Fruit fly (Drosophila melanogaster): Measurements from ENCODE around the gene CG45486.
A peak's percentile ranks its signal among the peaks of the same experiment; 100 is the strongest.

CG45486 gene

dm6 chrX:19886936-19887934, 22.7 kb downstream of the CG45486 start:
- TF ChIP-seq Pif1B (GFP tag; optimal IDR thresholded peaks at IDR 0.05) (peak; percentile 56), CG13204 (GFP tag; optimal IDR thresholded peaks at IDR 0.05) (peak; percentile 70), CG17806 (tag; optimal IDR thresholded peaks at IDR 0.05) (peak; percentile 24), CG12605 (GFP tag; IDR thresholded peaks at IDR 0.05) (peak; percentile 46), CG10348 (GFP tag; IDR thresholded peaks at IDR 0.05) (no peak), Pif1A (GFP tag; optimal IDR thresholded peaks at IDR 0.05) (peak; percentile 61), gl (tag; optimal IDR thresholded peaks at IDR 0.05) (peak; percentile 76), D1 (tag; optimal IDR thresholded peaks at IDR 0.05) (no peak), EcR (GFP tag; optimal IDR thresholded peaks at IDR 0.05) (peak; percentile 62), Snoo (tag; optimal IDR thresholded peaks at IDR 0.05) (peak; percentile 66), CG32121 (GFP tag; IDR thresholded peaks at IDR 0.05) (peak; percentile 67), CG8159 (tag; optimal IDR thresholded peaks at IDR 0.05) (peak; percentile 55), CG9948 (tag; optimal IDR thresholded peaks at IDR 0.05) (no peak), CG34367 (tag; optimal IDR thresholded peaks at IDR 0.05) (peak; percentile 65), CG15710 (tag; optimal IDR thresholded peaks at IDR 0.05) (peak; percentile 50), CG8301 (tag; optimal IDR thresholded peaks at IDR 0.05) (peak; percentile 41), CG14655 (GFP tag; optimal IDR thresholded peaks at IDR 0.05) (peak; percentile 67), CG4496 (GFP tag; IDR thresholded peaks at IDR 0.05) (peak; percentile 81), Ets98B (GFP tag; IDR thresholded peaks at IDR 0.05) (peak; percentile 62), fd96Ca (GFP tag; IDR thresholded peaks at IDR 0.05) (peak; percentile 73; the same call in 2 of the 3 replicates), rn (GFP tag; IDR thresholded peaks at IDR 0.05) (peak; percentile 52; the same call in 1 of the 2 replicates)

DNA sequence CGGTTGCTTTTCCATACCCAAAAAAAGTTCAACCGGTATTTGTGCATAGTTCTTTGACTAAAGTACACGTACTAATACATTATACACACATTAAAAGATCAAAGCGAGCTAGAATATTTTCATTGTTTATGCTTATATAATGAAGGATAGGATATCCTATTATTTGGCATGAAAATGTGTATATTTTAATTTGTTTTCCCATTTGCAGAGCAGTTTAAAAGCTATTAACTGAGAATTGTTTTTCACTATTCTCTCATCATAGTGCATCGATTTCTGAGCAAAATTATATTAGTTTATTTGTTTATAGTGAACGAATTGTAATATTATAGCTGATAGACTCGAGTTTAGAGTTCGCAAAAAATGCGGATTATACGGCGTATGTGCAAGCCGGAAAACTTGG, 23.4 kb downstream of the CG45486 start:
- TF ChIP-seq CG32121 (GFP tag; IDR thresholded peaks at IDR 0.05), result no peak
- TF ChIP-seq CG14655 (GFP tag; optimal IDR thresholded peaks at IDR 0.05), result peak; percentile 54
- peak; percentile 56 for TF ChIP-seq CG8301 (tag; optimal IDR thresholded peaks at IDR 0.05)

DNA sequence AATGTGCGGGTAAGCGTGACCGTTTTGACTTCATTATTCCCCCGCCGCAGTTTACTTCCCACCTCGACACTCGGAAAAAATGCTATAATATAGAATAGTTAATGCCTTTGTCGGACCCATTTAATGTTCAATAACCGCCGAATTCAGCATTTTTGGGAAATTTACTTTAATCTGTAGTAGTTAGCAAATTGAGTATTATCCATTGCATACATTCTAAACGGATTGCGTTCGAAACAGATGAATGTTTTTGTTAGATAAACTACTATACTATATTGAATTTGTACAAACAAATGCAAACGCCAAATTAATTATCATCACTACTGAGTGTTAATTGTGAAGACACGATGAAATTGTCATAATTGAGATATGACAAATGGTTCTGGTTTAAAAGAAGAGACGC, 25.7 kb downstream of the CG45486 start:
- TF ChIP-seq Pif1A (GFP tag; optimal IDR thresholded peaks at IDR 0.05), result no peak
- TF ChIP-seq CG4496 (GFP tag; IDR thresholded peaks at IDR 0.05), result 0 out of 3 replicates have a peak, but pooled peaks have one; percentile 26
- TF ChIP-seq CG8159 (tag; optimal IDR thresholded peaks at IDR 0.05), result peak; percentile 42
- TF ChIP-seq CG14655 (GFP tag; optimal IDR thresholded peaks at IDR 0.05), result peak; percentile 52
- peak; percentile 33 for TF ChIP-seq CG8301 (tag; optimal IDR thresholded peaks at IDR 0.05)
- peak; percentile 15 for TF ChIP-seq CG9948 (tag; optimal IDR thresholded peaks at IDR 0.05)
- TF ChIP-seq D1 (tag; optimal IDR thresholded peaks at IDR 0.05), result no peak

dm6 chrX:19878342-19879204, 31.3 kb downstream of the CG45486 start:
- peak; percentile 59; the same call in 1 of the 2 replicates for TF ChIP-seq Ets98B (GFP tag; IDR thresholded peaks at IDR 0.05)
- peak; percentile 9 for TF ChIP-seq CG34367 (tag; optimal IDR thresholded peaks at IDR 0.05)
- peak; percentile 51 for TF ChIP-seq CG9948 (tag; optimal IDR thresholded peaks at IDR 0.05)
- peak; percentile 77 for TF ChIP-seq CG8159 (tag; optimal IDR thresholded peaks at IDR 0.05)
- peak; percentile 43; the same call in 1 of the 2 replicates for TF ChIP-seq CG12605 (GFP tag; IDR thresholded peaks at IDR 0.05)
- TF ChIP-seq CG15710 (tag; optimal IDR thresholded peaks at IDR 0.05), result peak; percentile 51
- peak; percentile 34; the same call in 1 of the 3 replicates for TF ChIP-seq CG4496 (GFP tag; IDR thresholded peaks at IDR 0.05)
- no peak for TF ChIP-seq EcR (GFP tag; optimal IDR thresholded peaks at IDR 0.05)
- peak; percentile 43 for TF ChIP-seq D1 (tag; optimal IDR thresholded peaks at IDR 0.05)
- no peak for TF ChIP-seq gl (tag; optimal IDR thresholded peaks at IDR 0.05)
- peak; percentile 64 for TF ChIP-seq CG8301 (tag; optimal IDR thresholded peaks at IDR 0.05)
- peak; percentile 55 for TF ChIP-seq Pif1B (GFP tag; optimal IDR thresholded peaks at IDR 0.05)
- no peak for TF ChIP-seq CG13204 (GFP tag; optimal IDR thresholded peaks at IDR 0.05)
- TF ChIP-seq fd96Ca (GFP tag; IDR thresholded peaks at IDR 0.05), result peak; percentile 61; the same call in 2 of the 3 replicates
- TF ChIP-seq CG14655 (GFP tag; optimal IDR thresholded peaks at IDR 0.05), result peak; percentile 66
- TF ChIP-seq CG10348 (GFP tag; IDR thresholded peaks at IDR 0.05), result no peak
- no peak for TF ChIP-seq rn (GFP tag; IDR thresholded peaks at IDR 0.05)
- TF ChIP-seq CG17806 (tag; optimal IDR thresholded peaks at IDR 0.05), result peak; percentile 55
- peak; percentile 59 for TF ChIP-seq Snoo (tag; optimal IDR thresholded peaks at IDR 0.05)
- peak; percentile 54 for TF ChIP-seq CG32121 (GFP tag; IDR thresholded peaks at IDR 0.05)
- peak; percentile 33 for TF ChIP-seq Pif1A (GFP tag; optimal IDR thresholded peaks at IDR 0.05)

- TF ChIP-seq CG34367 (tag; optimal IDR thresholded peaks at IDR 0.05), result peak; percentile 74
- TF ChIP-seq CG8301 (tag; optimal IDR thresholded peaks at IDR 0.05), result peak; percentile 85
- peak; percentile 83 for TF ChIP-seq CG15710 (tag; optimal IDR thresholded peaks at IDR 0.05)
- TF ChIP-seq EcR (GFP tag; optimal IDR thresholded peaks at IDR 0.05), result no peak
- no peak for TF ChIP-seq rn (GFP tag; IDR thresholded peaks at IDR 0.05)
- TF ChIP-seq CG13204 (GFP tag; optimal IDR thresholded peaks at IDR 0.05), result peak; percentile 49
- 0 out of 2 replicates have a peak, but pooled peaks have one; percentile 26 for TF ChIP-seq CG12605 (GFP tag; IDR thresholded peaks at IDR 0.05)
- TF ChIP-seq CG4496 (GFP tag; IDR thresholded peaks at IDR 0.05), result peak; percentile 79
- TF ChIP-seq fd96Ca (GFP tag; IDR thresholded peaks at IDR 0.05), result peak; percentile 58; the same call in 1 of the 3 replicates
- TF ChIP-seq gl (tag; optimal IDR thresholded peaks at IDR 0.05), result peak; percentile 41
- peak; percentile 80 for TF ChIP-seq Pif1B (GFP tag; optimal IDR thresholded peaks at IDR 0.05)
- TF ChIP-seq CG9948 (tag; optimal IDR thresholded peaks at IDR 0.05), result peak; percentile 82
- peak; percentile 68 for TF ChIP-seq Ets98B (GFP tag; IDR thresholded peaks at IDR 0.05)
- peak; percentile 78 for TF ChIP-seq Pif1A (GFP tag; optimal IDR thresholded peaks at IDR 0.05)
- peak; percentile 67 for TF ChIP-seq CG17806 (tag; optimal IDR thresholded peaks at IDR 0.05)
- TF ChIP-seq D1 (tag; optimal IDR thresholded peaks at IDR 0.05), result peak; percentile 78
- TF ChIP-seq CG32121 (GFP tag; IDR thresholded peaks at IDR 0.05), result 0 out of 2 replicates have a peak, but pooled peaks have one; percentile 21
- TF ChIP-seq Snoo (tag; optimal IDR thresholded peaks at IDR 0.05), result peak; percentile 70
- no peak for TF ChIP-seq CG10348 (GFP tag; IDR thresholded peaks at IDR 0.05)
- TF ChIP-seq CG8159 (tag; optimal IDR thresholded peaks at IDR 0.05), result peak; percentile 88
- peak; percentile 89 for TF ChIP-seq CG14655 (GFP tag; optimal IDR thresholded peaks at IDR 0.05)
Observed at dm6 chrX:19876836-19877468, 33.0 kb downstream of the CG45486 start.

All from whole organism, pupa.